Fruit fly (Drosophila melanogaster) whole organism, wandering third instar larva: ENCODE results near the gene CG1213.
A peak's percentile ranks its signal among the peaks of the same experiment; 100 is the strongest.

Source experiments
- Dfd ChIP-seq: fragments of >200 bp; optimal IDR thresholded peaks from 2 replicates; lab custom pipeline; 2017; ENCODE audit warnings: missing biosample characterization, missing genetic modification characterization
- Hr78 ChIP-seq: fragments of >200 bp; optimal IDR thresholded peaks from 2 replicates; lab custom pipeline; 2017; ENCODE audit warnings: missing biosample characterization, missing genetic modification characterization
- Hr83 ChIP-seq: fragments of 200-300 bp; sonication (Bioruptor generic); optimal IDR thresholded peaks from 2 replicates; lab custom pipeline; 2016; ENCODE audit warnings: missing biosample characterization, mild to moderate bottlenecking, missing genetic modification characterization, moderate library complexity; ENCODE audit not compliant: poor library complexity, severe bottlenecking
- Mio ChIP-seq: sonication (Bioruptor generic); optimal IDR thresholded peaks from 2 replicates; lab custom pipeline; 2016; ENCODE audit warnings: missing biosample characterization, missing genetic modification characterization
- N ChIP-seq: fragments of >200 bp; optimal IDR thresholded peaks from 2 replicates; lab custom pipeline; 2018; ENCODE audit warnings: missing biosample characterization, missing external identifiers, missing genetic modification characterization
- Sp1 ChIP-seq: fragments of 200-800 bp; sonication (Bioruptor generic); optimal IDR thresholded peaks from 3 replicates; lab custom pipeline; 2019; ENCODE audit warnings: missing biosample characterization, mild to moderate bottlenecking, missing genetic modification characterization, moderate library complexity
- Vsx2 ChIP-seq: fragments of 200-300, 225-300 bp; sonication (Bioruptor generic); optimal IDR thresholded peaks from 2 replicates; lab custom pipeline; 2018; ENCODE audit warnings: missing biosample characterization, missing genetic modification characterization; ENCODE audit not compliant: partially characterized antibody
- brk ChIP-seq: fragments of 200-800 bp; sonication (Bioruptor generic); optimal IDR thresholded peaks from 2 replicates; lab custom pipeline; 2016; ENCODE audit warnings: missing biosample characterization, mild to moderate bottlenecking, missing genetic modification characterization
- dl ChIP-seq, 2 experiments: fragments of 175-275, 200-275 bp in 1 of 2; fragments of 200-275 bp in 1 of 2; sonication (Bioruptor generic); optimal IDR thresholded peaks; lab custom pipeline; 2018; ENCODE audit warnings: mild to moderate bottlenecking in 2 of 2, missing biosample characterization in 2 of 2, missing genetic modification characterization in 2 of 2, moderate library complexity in 2 of 2; ENCODE audit not compliant: partially characterized antibody in 2 of 2, insufficient read depth in 1 of 2
- dsf ChIP-seq: sonication (Bioruptor generic); optimal IDR thresholded peaks from 2 replicates; lab custom pipeline; 2016; ENCODE audit warnings: missing biosample characterization, missing genetic modification characterization, borderline replicate concordance
- foxo ChIP-seq, 2 experiments: fragments of 200-800 bp; sonication (Bioruptor generic); optimal IDR thresholded peaks; 2 replicates in 1 of 2; 3 replicates in 1 of 2; lab custom pipeline; 2016 to 2017; ENCODE audit warnings: missing biosample characterization in 2 of 2, missing genetic modification characterization in 2 of 2
- jim ChIP-seq: fragments of 175-275, 200-325 bp; sonication (Bioruptor generic); optimal IDR thresholded peaks from 2 replicates; lab custom pipeline; 2016; ENCODE audit warnings: missing biosample characterization, mild to moderate bottlenecking, missing genetic modification characterization
- lola ChIP-seq: fragments of >200 bp; optimal IDR thresholded peaks from 2 replicates; lab custom pipeline; 2017; ENCODE audit warnings: missing biosample characterization, missing genetic modification characterization
- pan ChIP-seq: fragments of >200 bp; optimal IDR thresholded peaks from 2 replicates; lab custom pipeline; 2017
- psq ChIP-seq: fragments of 200-800 bp; sonication (Bioruptor generic); optimal IDR thresholded peaks from 3 replicates; lab custom pipeline; 2017; ENCODE audit warnings: missing biosample characterization, mild to moderate bottlenecking, missing genetic modification characterization, moderate library complexity

Gene CG1213

DNA sequence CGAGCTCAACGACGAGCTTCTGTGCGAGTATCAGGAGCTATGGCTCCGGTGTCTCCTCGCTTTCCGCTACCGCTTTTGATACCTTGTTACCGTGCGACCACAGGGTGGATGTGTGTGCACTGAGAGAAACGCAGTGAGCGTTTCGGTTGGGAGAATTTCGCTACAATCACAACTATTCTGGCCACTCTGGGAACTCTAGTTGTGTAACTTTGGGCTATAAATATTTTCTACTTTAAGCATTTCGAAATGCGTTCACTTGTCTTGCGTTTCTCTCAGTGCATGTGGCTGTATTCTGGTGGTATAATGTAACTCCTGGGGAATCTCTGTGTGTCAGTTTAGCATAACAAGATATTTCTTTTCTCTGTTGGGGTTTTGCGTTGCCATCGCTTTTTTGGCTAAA lies 30.4 kb downstream of the CG1213 start:
- TF ChIP-seq Sp1 (GFP tag; lab: Kevin White, UChicago) (no peak), foxo (GFP tag; optimal IDR thresholded peaks at IDR 0.05; lab: Kevin White, UChicago) (peak in 1 of 2 experiments; percentile 5)

DNA sequence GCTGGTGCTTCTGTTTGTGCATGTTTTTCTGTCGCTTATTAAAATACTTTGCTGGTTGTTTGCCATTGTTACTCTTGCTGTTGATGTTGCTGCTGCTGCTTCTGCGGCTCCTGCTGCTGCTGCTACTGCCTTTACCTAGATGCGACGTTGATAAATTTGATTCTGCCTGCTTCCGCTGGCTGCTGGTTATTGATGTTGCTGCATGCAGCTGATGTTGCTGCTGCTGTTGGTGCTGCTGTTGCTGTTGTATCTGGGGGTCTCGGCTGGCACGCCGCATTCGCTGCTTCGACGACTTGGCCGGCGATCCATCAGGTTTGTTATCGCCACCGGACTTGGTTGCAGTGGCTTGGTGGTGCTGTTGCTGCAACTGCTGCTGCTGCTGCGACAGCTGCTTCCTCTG lies 36.4 kb downstream of the CG1213 start:
- TF ChIP-seq psq, result no peak
- TF ChIP-seq Dfd (GFP tag; lab: Kevin White, UChicago), result peak; percentile 95
- TF ChIP-seq dsf (GFP tag; lab: Kevin White, UChicago), result no peak
- TF ChIP-seq lola (GFP tag; lab: Kevin White, UChicago), result no peak
- no peak for TF ChIP-seq Vsx2 (GFP tag; lab: Kevin White, UChicago)

dm6 chr3R:5881308-5881707 lies 40.3 kb downstream of the CG1213 start:
- TF ChIP-seq Hr83 (GFP tag; lab: Kevin White, UChicago) (no peak), Mio (no peak), jim (no peak), lola (GFP tag; lab: Kevin White, UChicago) (no peak), brk (GFP tag; lab: Kevin White, UChicago) (no peak), foxo (GFP tag; optimal IDR thresholded peaks at IDR 0.05; lab: Kevin White, UChicago) (no peak), pan (no peak), dl (GFP tag; optimal IDR thresholded peaks at IDR 0.05; lab: Kevin White, UChicago; ENCODE audit: insufficient read depth in 1 of 2, partially characterized antibody in 2 of 2) (no peak), Hr78 (GFP tag; lab: Kevin White, UChicago) (no peak), N (GFP tag; lab: Kevin White, UChicago) (no peak)
